Fruit fly (Drosophila melanogaster): ENCODE results near the gene CG7840.

Gene CG7840

DNA sequence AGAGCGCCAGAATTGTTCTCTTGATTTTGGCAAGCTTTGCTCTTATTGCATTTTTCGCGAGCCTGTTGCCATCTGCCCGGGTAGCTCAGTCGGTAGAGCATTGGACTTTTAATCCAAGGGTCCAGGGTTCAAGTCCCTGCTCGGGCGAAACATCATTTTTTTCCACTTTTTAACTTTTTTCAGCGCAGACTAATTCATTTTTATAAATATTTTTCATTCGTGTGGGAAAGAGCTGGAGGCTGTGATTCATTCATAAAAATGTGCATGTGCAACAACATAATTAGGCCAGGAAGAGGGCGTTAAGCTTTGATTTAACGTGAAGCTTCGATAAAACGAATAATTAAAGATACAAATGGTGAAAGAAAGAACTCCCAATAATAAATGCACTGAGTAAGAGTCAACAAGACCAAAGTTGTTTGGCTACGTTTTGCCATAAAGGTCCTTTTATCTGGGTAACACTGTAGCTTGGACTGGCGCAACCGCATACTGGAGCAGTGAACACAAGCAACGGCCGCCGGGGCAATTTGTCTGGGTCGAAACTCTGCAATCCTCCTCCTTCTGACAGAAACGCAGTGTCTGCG lies 14.6 kb upstream of the CG7840 start:
- peak; percentile 65 for TF ChIP-seq kay (GFP tag; ENCODE audit: borderline replicate concordance)
- TF ChIP-seq CG1620 (GFP tag; optimal IDR thresholded peaks at IDR 0.05), result no peak
- TF ChIP-seq CG7045 (GFP tag; optimal IDR thresholded peaks at IDR 0.05), result peak; percentile 3
- no peak for TF ChIP-seq CG5204 (GFP tag; optimal IDR thresholded peaks at IDR 0.05)
- no peak for TF ChIP-seq tj (GFP tag; optimal IDR thresholded peaks at IDR 0.05)

DNA sequence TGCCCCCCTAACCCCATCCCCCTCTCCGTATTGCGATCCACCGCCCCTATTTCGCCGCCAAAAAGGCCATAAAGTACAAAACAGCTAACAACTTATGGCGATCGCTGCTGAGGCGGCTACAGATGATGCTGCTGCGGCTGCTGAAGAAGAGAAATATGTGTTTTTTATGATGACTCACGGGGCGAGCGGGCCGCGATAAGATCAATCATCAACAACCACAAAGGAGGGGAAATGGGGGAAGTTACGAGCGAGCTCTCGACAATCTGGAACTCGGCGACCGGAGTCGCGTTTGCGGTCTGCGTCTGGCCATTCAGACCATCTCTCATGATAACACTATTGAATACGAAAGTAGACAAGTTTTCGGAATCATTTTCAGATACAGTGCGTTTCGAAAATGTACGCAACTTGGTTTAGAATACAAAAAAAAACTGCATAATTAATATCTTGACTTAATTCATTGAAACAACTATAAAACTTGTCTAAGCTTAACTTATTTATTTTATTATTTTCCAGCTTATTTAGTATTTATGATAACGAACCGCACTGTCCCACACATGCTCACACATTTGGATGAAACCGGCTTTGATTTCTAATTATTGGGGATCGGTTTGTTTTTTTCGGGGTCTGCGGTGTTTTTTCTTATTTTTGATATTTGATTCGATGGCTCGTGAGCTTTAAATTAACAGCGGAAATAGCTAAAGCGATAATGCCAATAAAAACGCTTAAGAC lies 13.1 kb upstream of the CG7840 start:
- TF ChIP-seq CG12768 (GFP tag; optimal IDR thresholded peaks at IDR 0.05) (no peak), cnc (optimal IDR thresholded peaks at IDR 0.05) (no peak), kay (GFP tag; ENCODE audit: borderline replicate concordance) (peak; percentile 59), Mnt (GFP tag; optimal IDR thresholded peaks at IDR 0.05) (no peak), CG7045 (GFP tag; optimal IDR thresholded peaks at IDR 0.05) (no peak), CG5204 (GFP tag; optimal IDR thresholded peaks at IDR 0.05) (no peak), CG11617 (GFP tag; optimal IDR thresholded peaks at IDR 0.05) (no peak), toe (GFP tag; optimal IDR thresholded peaks at IDR 0.05) (no peak), Hr96 (GFP tag; optimal IDR thresholded peaks at IDR 0.05) (no peak), Crg-1 (GFP tag; optimal IDR thresholded peaks at IDR 0.05) (no peak), bab1 (GFP tag; optimal IDR thresholded peaks at IDR 0.05) (peak; percentile 27), Clk (GFP tag; optimal IDR thresholded peaks at IDR 0.05) (no peak), pad (GFP tag; optimal IDR thresholded peaks at IDR 0.05) (no peak), ovo (GFP tag; optimal IDR thresholded peaks at IDR 0.05) (no peak), CG33017 (tag; optimal IDR thresholded peaks at IDR 0.05) (no peak), CG1620 (GFP tag; optimal IDR thresholded peaks at IDR 0.05) (no peak), CG7101 (tag; optimal IDR thresholded peaks at IDR 0.05) (peak; percentile 3), tj (GFP tag; optimal IDR thresholded peaks at IDR 0.05) (no peak)

DNA sequence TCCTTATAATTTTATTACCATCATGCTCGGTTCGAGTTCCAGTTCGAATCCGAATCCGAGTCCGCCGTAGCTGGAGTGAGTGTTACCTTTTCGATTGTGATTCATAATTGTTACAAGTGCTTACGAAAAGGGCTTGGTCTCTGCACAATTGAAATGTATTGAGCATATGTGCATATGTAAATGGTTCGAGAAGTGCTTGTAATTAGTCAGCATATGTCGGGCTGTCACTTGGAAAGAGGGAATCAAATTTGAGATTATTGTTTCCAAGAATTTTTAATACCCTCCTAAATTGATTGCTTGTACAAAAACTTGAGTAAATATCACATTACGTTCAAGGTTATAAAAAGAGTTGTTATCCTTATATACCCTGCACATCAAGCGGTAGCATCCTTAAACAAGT lies 11.9 kb upstream of the CG7840 start:
- TF ChIP-seq bab1 (GFP tag; optimal IDR thresholded peaks at IDR 0.05) (no peak), toe (GFP tag; optimal IDR thresholded peaks at IDR 0.05) (no peak), Clk (GFP tag; optimal IDR thresholded peaks at IDR 0.05) (no peak), kay (GFP tag; ENCODE audit: borderline replicate concordance) (no peak), CG1620 (GFP tag; optimal IDR thresholded peaks at IDR 0.05) (no peak), CG12768 (GFP tag; optimal IDR thresholded peaks at IDR 0.05) (no peak)

DNA sequence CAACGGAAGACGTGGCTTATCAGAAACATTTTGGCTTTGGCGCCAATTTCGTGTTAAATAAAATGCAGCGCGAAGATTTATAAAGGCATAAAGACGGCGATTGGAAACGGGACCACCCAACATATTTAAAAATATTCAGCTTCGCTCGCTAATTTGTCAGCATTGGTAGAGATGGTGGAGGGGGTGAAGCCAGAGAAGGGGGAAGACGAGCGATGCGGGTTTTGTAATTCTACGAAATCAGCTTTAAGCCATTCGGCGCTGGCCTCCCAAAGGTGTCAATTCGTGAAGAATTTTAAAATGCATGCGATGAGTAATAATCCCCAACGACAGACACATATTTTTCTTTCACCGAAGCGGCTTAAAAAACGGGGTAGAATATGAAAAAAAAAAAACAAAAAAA lies 11.3 kb upstream of the CG7840 start:
- TF ChIP-seq CG12768 (GFP tag; optimal IDR thresholded peaks at IDR 0.05) (no peak), tj (GFP tag; optimal IDR thresholded peaks at IDR 0.05) (peak; percentile 98)

DNA sequence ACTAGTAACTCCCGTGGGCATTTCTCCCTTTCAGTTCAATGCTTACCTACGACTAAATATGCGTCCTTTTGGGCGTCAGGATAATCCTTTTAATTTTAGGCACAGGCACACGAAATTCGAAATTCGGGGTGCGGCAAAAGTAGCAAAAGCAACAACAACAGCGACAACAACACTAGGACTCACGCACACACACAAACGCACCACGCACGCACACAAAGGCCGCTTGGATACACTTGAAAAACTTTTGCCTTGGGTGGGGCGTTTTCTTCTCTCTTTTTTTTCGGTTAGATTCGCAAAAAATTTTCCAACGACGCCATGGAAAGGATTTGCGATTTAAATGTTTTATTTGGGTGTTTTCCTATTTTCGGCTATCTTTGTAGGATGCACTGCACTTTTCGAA lies 9.0 kb upstream of the CG7840 start:
- TF ChIP-seq kay (GFP tag; ENCODE audit: borderline replicate concordance) (no peak), toe (GFP tag; optimal IDR thresholded peaks at IDR 0.05) (no peak), Clk (GFP tag; optimal IDR thresholded peaks at IDR 0.05) (no peak), CG5204 (GFP tag; optimal IDR thresholded peaks at IDR 0.05) (no peak), CG11617 (GFP tag; optimal IDR thresholded peaks at IDR 0.05) (no peak), pad (GFP tag; optimal IDR thresholded peaks at IDR 0.05) (no peak)

dm6 chr2L:8297070-8297469 lies 8.3 kb upstream of the CG7840 start:
- TF ChIP-seq CG7101 (tag; optimal IDR thresholded peaks at IDR 0.05), result no peak
- no peak for TF ChIP-seq tj (GFP tag; optimal IDR thresholded peaks at IDR 0.05)
- TF ChIP-seq Crg-1 (GFP tag; optimal IDR thresholded peaks at IDR 0.05), result no peak
- no peak for TF ChIP-seq Clk (GFP tag; optimal IDR thresholded peaks at IDR 0.05)
- TF ChIP-seq toe (GFP tag; optimal IDR thresholded peaks at IDR 0.05), result no peak
- TF ChIP-seq kay (GFP tag; ENCODE audit: borderline replicate concordance), result no peak
- no peak for TF ChIP-seq pad (GFP tag; optimal IDR thresholded peaks at IDR 0.05)
- no peak for TF ChIP-seq Mnt (GFP tag; optimal IDR thresholded peaks at IDR 0.05)
- TF ChIP-seq CG14711 (tag; optimal IDR thresholded peaks at IDR 0.05), result no peak
- no peak for TF ChIP-seq Hr96 (GFP tag; optimal IDR thresholded peaks at IDR 0.05)
- no peak for TF ChIP-seq bab1 (GFP tag; optimal IDR thresholded peaks at IDR 0.05)
- TF ChIP-seq ovo (GFP tag; optimal IDR thresholded peaks at IDR 0.05), result no peak
- TF ChIP-seq CG11617 (GFP tag; optimal IDR thresholded peaks at IDR 0.05), result no peak
- no peak for TF ChIP-seq CG5204 (GFP tag; optimal IDR thresholded peaks at IDR 0.05)
- no peak for TF ChIP-seq cic (GFP tag; optimal IDR thresholded peaks at IDR 0.05)
- TF ChIP-seq CG1620 (GFP tag; optimal IDR thresholded peaks at IDR 0.05), result no peak
- no peak for TF ChIP-seq cnc (optimal IDR thresholded peaks at IDR 0.05)
- no peak for TF ChIP-seq CG33017 (tag; optimal IDR thresholded peaks at IDR 0.05)

DNA sequence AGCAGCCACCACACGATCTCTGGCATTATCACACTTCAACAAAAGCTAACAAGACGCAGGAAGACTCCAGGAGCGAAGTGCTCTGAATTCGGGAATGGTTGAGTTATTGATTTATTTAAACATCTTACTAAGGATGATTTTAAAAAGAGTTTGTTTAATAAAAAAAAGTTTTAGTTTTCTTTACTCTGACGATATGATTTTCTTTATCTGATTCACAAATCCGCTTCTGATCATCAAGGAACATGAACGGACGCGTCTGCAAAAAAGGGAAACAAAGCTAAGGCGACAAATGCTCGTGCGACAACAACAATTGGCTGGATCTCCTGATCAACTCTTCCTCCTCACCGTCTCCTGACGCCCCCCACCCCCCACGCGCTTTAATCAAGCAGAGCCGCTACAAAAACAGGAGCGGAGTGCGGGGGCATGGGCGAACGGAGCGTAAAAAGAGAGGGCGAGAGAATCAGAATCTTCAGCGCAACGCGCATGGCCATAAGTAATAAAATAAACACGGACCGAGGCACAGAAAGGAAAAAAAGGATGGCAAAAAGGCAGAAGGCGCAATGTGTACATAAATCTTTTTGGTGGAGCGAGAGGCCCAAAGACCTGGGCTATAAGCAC lies 6.1 kb upstream of the CG7840 start:
- no peak for TF ChIP-seq CG1620 (GFP tag; optimal IDR thresholded peaks at IDR 0.05)
- no peak for TF ChIP-seq CG14711 (tag; optimal IDR thresholded peaks at IDR 0.05)
- TF ChIP-seq bab1 (GFP tag; optimal IDR thresholded peaks at IDR 0.05), result peak; percentile 18
